Fruit fly (Drosophila melanogaster): ENCODE data around the gene CG34043.
A peak's percentile ranks its signal among the peaks of the same experiment; 100 is the strongest.

Gene CG34043

dm6 chr2L:10255725-10256158 lies 24.9 kb downstream of the CG34043 start, which contains the start of gene CG5676 (continued):
- TF ChIP-seq otp (GFP tag; IDR thresholded peaks at IDR 0.05) (no peak), BEAF-32 (GFP tag; optimal IDR thresholded peaks at IDR 0.05) (peak; percentile 31), CG16779 (GFP tag; IDR thresholded peaks at IDR 0.05) (no peak), usp (GFP tag; optimal IDR thresholded peaks at IDR 0.05) (no peak), CG6689 (GFP tag; IDR thresholded peaks at IDR 0.05) (no peak), zen (tag; optimal IDR thresholded peaks at IDR 0.05) (peak; percentile 56), pfk (GFP tag; optimal IDR thresholded peaks at IDR 0.05) (peak; percentile 97), E2f2 (GFP tag; IDR thresholded peaks at IDR 0.05) (0 out of 2 replicates have a peak, but pooled peaks have one; percentile 8), nerfin-1 (tag; optimal IDR thresholded peaks at IDR 0.05) (peak; percentile 11), Dll (GFP tag; IDR thresholded peaks at IDR 0.05; ENCODE audit: partially characterized antibody) (0 out of 4 replicates have a peak, but pooled peaks have one; percentile 34), CG13624 (GFP tag; optimal IDR thresholded peaks at IDR 0.05) (peak; percentile 16), chif (GFP tag; optimal IDR thresholded peaks at IDR 0.05) (no peak), nom (GFP tag; optimal IDR thresholded peaks at IDR 0.05) (peak; percentile 4), Ets97D (GFP tag; optimal IDR thresholded peaks at IDR 0.05) (peak; percentile 26), CG14710 (tag; optimal IDR thresholded peaks at IDR 0.05) (peak; percentile 44), CG3995 (GFP tag; optimal IDR thresholded peaks at IDR 0.05) (peak; percentile 78), CG4617 (GFP tag; optimal IDR thresholded peaks at IDR 0.05; ENCODE audit: borderline replicate concordance) (peak; percentile 15), MESR4 (GFP tag; optimal IDR thresholded peaks at IDR 0.05) (peak; percentile 77)

- no peak for TF ChIP-seq CG12744 (GFP tag; optimal IDR thresholded peaks at IDR 0.05)
- peak; percentile 43 for TF ChIP-seq nerfin-1 (tag; optimal IDR thresholded peaks at IDR 0.05)
- no peak for TF ChIP-seq wdn (GFP tag; IDR thresholded peaks at IDR 0.05)
- TF ChIP-seq ems (GFP tag; optimal IDR thresholded peaks at IDR 0.05) = no peak
- TF ChIP-seq gfzf (GFP tag; optimal IDR thresholded peaks at IDR 0.05) = no peak
- no peak for TF ChIP-seq pum (GFP tag; optimal IDR thresholded peaks at IDR 0.05)
- no peak for TF ChIP-seq CG18011 (GFP tag; optimal IDR thresholded peaks at IDR 0.05)
- TF ChIP-seq Scr (GFP tag; IDR thresholded peaks at IDR 0.05; ENCODE audit: partially characterized antibody) = peak; percentile 47; the same call in 1 of the 2 replicates
- no peak for TF ChIP-seq ase (GFP tag; IDR thresholded peaks at IDR 0.05)
- no peak for TF ChIP-seq Sox102F (GFP tag; optimal IDR thresholded peaks at IDR 0.05)
- no peak for TF ChIP-seq eyg (GFP tag; optimal IDR thresholded peaks at IDR 0.05)
- TF ChIP-seq fd96Cb (tag; optimal IDR thresholded peaks at IDR 0.05) = no peak
- TF ChIP-seq CG6765 (GFP tag; optimal IDR thresholded peaks at IDR 0.05) = no peak
- TF ChIP-seq cas (GFP tag; IDR thresholded peaks at IDR 0.05) = no peak
- no peak for TF ChIP-seq dimm (GFP tag; IDR thresholded peaks at IDR 0.05)
- TF ChIP-seq nom (GFP tag; optimal IDR thresholded peaks at IDR 0.05) = no peak
- no peak for TF ChIP-seq Awh (GFP tag; IDR thresholded peaks at IDR 0.05)
- TF ChIP-seq vnd (GFP tag; IDR thresholded peaks at IDR 0.05; ENCODE audit: partially characterized antibody) = no peak
- TF ChIP-seq tna (GFP tag; IDR thresholded peaks at IDR 0.05; ENCODE audit: partially characterized antibody) = no peak
- TF ChIP-seq CG31365 (tag; optimal IDR thresholded peaks at IDR 0.05) = no peak
- TF ChIP-seq CG18764 (GFP tag; optimal IDR thresholded peaks at IDR 0.05) = no peak
- TF ChIP-seq CG1602 (GFP tag; optimal IDR thresholded peaks at IDR 0.05) = no peak
- no peak for TF ChIP-seq zen (tag; optimal IDR thresholded peaks at IDR 0.05)
- TF ChIP-seq stwl (tag; optimal IDR thresholded peaks at IDR 0.05) = peak; percentile 1
- no peak for TF ChIP-seq Dref (GFP tag; IDR thresholded peaks at IDR 0.05)
- no peak for TF ChIP-seq gcm (GFP tag; optimal IDR thresholded peaks at IDR 0.05)
- no peak for TF ChIP-seq Myb (GFP tag; optimal IDR thresholded peaks at IDR 0.05)
- TF ChIP-seq jumu (GFP tag; optimal IDR thresholded peaks at IDR 0.05) = no peak
- TF ChIP-seq pita (GFP tag; optimal IDR thresholded peaks at IDR 0.05) = no peak
- no peak for TF ChIP-seq nmo (GFP tag; optimal IDR thresholded peaks at IDR 0.05)
- TF ChIP-seq CG12942 (GFP tag; optimal IDR thresholded peaks at IDR 0.05) = no peak
- TF ChIP-seq cad (GFP tag; optimal IDR thresholded peaks at IDR 0.05) = no peak
- TF ChIP-seq CG2116 (GFP tag; optimal IDR thresholded peaks at IDR 0.05) = peak; percentile 71
- TF ChIP-seq unc-4 (GFP tag; IDR thresholded peaks at IDR 0.05; ENCODE audit: partially characterized antibody) = peak; percentile 47; the same call in 1 of the 2 replicates
- peak; percentile 50 for TF ChIP-seq BEAF-32 (GFP tag; optimal IDR thresholded peaks at IDR 0.05)
These were observed 29.1 kb downstream of the CG34043 start, which contains the start of gene Ror for dm6 chr2L:10251592-10251991. TSS of gene Ror (plus strand) at chr2L:10251843.
